Worm (Caenorhabditis elegans) whole organism, late embryonic: ENCODE results near the gene T01G6.1.

Experiments used
- C38D4.7 ChIP-seq: fragments of 200-800 bp; sonication (Bioruptor generic); optimal IDR thresholded peaks from 2 replicates; lab custom pipeline; 2018; ENCODE audit warnings: mild to moderate bottlenecking, missing genetic modification characterization, moderate library complexity, missing compliant biosample characterization
- F13H6.1 ChIP-seq: sonication (generic microtip); optimal IDR thresholded peaks from 2 replicates; lab custom pipeline; 2016; ENCODE audit warnings: missing genetic modification characterization, missing compliant biosample characterization
- K09A11.1 ChIP-seq: sonication (generic microtip); optimal IDR thresholded peaks from 2 replicates; lab custom pipeline; 2017; ENCODE audit warnings: antibody characterized with exemption, mild to moderate bottlenecking, missing genetic modification characterization, missing compliant biosample characterization; ENCODE audit not compliant: insufficient read depth
- Y22D7AL.16 ChIP-seq: sonication (generic microtip); optimal IDR thresholded peaks from 2 replicates; lab custom pipeline; 2016; ENCODE audit warnings: missing genetic modification characterization, missing compliant biosample characterization
- ama-1 ChIP-seq: fragments of 150-350 bp; optimal IDR thresholded peaks from 2 replicates; lab custom pipeline; 2014
- ceh-18 ChIP-seq: sonication (generic microtip); optimal IDR thresholded peaks from 2 replicates; lab custom pipeline; 2016; ENCODE audit warnings: missing genetic modification characterization, missing compliant biosample characterization
- ceh-2 ChIP-seq: sonication (generic microtip); optimal IDR thresholded peaks from 2 replicates; lab custom pipeline; 2016; ENCODE audit warnings: missing genotype, missing genetic modification characterization, missing compliant biosample characterization
- ceh-24 ChIP-seq: sonication (generic microtip); optimal IDR thresholded peaks from 2 replicates; lab custom pipeline; 2016; ENCODE audit warnings: mild to moderate bottlenecking, missing genetic modification characterization, missing compliant biosample characterization
- ceh-30 ChIP-seq: fragments of 150-350 bp; optimal IDR thresholded peaks from 2 replicates; lab custom pipeline; 2014; ENCODE audit warnings: missing biosample characterization, missing genetic modification characterization
- ceh-34 ChIP-seq: sonication (generic microtip); optimal IDR thresholded peaks from 2 replicates; lab custom pipeline; 2016; ENCODE audit warnings: mild to moderate bottlenecking, missing genetic modification characterization, missing compliant biosample characterization
- ceh-48 ChIP-seq: sonication (generic microtip); optimal IDR thresholded peaks from 2 replicates; lab custom pipeline; 2016; ENCODE audit warnings: missing genetic modification characterization, inconsistent platforms, missing compliant biosample characterization
- dve-1 ChIP-seq: sonication (generic microtip); optimal IDR thresholded peaks from 2 replicates; lab custom pipeline; 2017; ENCODE audit warnings: antibody characterized with exemption, mild to moderate bottlenecking, missing genetic modification characterization, missing compliant biosample characterization
- eyg-1 ChIP-seq: sonication (generic microtip); optimal IDR thresholded peaks from 2 replicates; lab custom pipeline; 2016; ENCODE audit warnings: missing genotype, missing genetic modification characterization, missing compliant biosample characterization
- fkh-10 ChIP-seq: fragments of 150-350 bp; optimal IDR thresholded peaks from 2 replicates; lab custom pipeline; 2014; ENCODE audit warnings: missing biosample characterization, missing genetic modification reagents, missing genetic modification characterization
- hlh-15 ChIP-seq: sonication (generic microtip); optimal IDR thresholded peaks from 2 replicates; lab custom pipeline; 2016; ENCODE audit warnings: missing genetic modification characterization, missing compliant biosample characterization
- hlh-30 ChIP-seq: sonication (generic microtip); optimal IDR thresholded peaks from 2 replicates; lab custom pipeline; 2017; ENCODE audit warnings: antibody characterized with exemption, missing genetic modification characterization, missing compliant biosample characterization; ENCODE audit not compliant: insufficient read depth
- hlh-8 ChIP-seq: sonication (generic microtip); optimal IDR thresholded peaks from 2 replicates; lab custom pipeline; 2016; ENCODE audit warnings: missing genotype, missing genetic modification characterization, missing compliant biosample characterization
- lim-6 ChIP-seq: sonication (generic microtip); optimal IDR thresholded peaks from 2 replicates; lab custom pipeline; 2016; ENCODE audit warnings: missing genetic modification characterization, missing compliant biosample characterization
- lin-11 ChIP-seq: fragments of 200-800 bp; sonication (Bioruptor generic); optimal IDR thresholded peaks from 2 replicates; lab custom pipeline; 2018; ENCODE audit warnings: mild to moderate bottlenecking, missing genetic modification characterization, missing compliant biosample characterization
- madf-2 ChIP-seq: sonication (generic microtip); optimal IDR thresholded peaks from 2 replicates; lab custom pipeline; 2017; ENCODE audit warnings: missing genetic modification characterization, missing compliant biosample characterization
- nhr-11 ChIP-seq: fragments of 150-350 bp; optimal IDR thresholded peaks from 2 replicates; lab custom pipeline; 2014; ENCODE audit warnings: missing biosample characterization, missing genetic modification characterization
- nhr-232 ChIP-seq: sonication (generic microtip); optimal IDR thresholded peaks from 2 replicates; lab custom pipeline; 2016; ENCODE audit warnings: missing genetic modification characterization, missing compliant biosample characterization
- npax-4 ChIP-seq: sonication (generic microtip); optimal IDR thresholded peaks from 2 replicates; lab custom pipeline; 2016; ENCODE audit warnings: missing genetic modification characterization, missing compliant biosample characterization
- odd-2 ChIP-seq: sonication (generic microtip); optimal IDR thresholded peaks from 2 replicates; lab custom pipeline; 2017; ENCODE audit warnings: antibody characterized with exemption, mild to moderate bottlenecking, missing genetic modification characterization, missing compliant biosample characterization
- pax-1 ChIP-seq: fragments of 150-350 bp; optimal IDR thresholded peaks from 2 replicates; lab custom pipeline; 2014; ENCODE audit warnings: missing biosample characterization, missing genetic modification characterization
- pha-2 ChIP-seq: sonication (generic microtip); optimal IDR thresholded peaks from 2 replicates; lab custom pipeline; 2017; ENCODE audit warnings: mild to moderate bottlenecking, missing genetic modification characterization, missing compliant biosample characterization
- pqm-1 ChIP-seq: sonication (generic microtip); optimal IDR thresholded peaks from 2 replicates; lab custom pipeline; 2016; ENCODE audit warnings: missing genetic modification characterization, missing compliant biosample characterization
- pros-1 ChIP-seq: fragments of 150-350 bp; optimal IDR thresholded peaks from 2 replicates; lab custom pipeline; 2014; ENCODE audit warnings: missing biosample characterization, missing genetic modification reagents, missing genetic modification characterization
- rnt-1 ChIP-seq: sonication (generic microtip); optimal IDR thresholded peaks from 2 replicates; lab custom pipeline; 2016; ENCODE audit warnings: missing genetic modification characterization, missing compliant biosample characterization
- sox-2 ChIP-seq: fragments of 200-800 bp; sonication (Bioruptor generic); IDR thresholded peaks from 2 replicates; pipeline ENCODE4 v1.3.6; 2022; ENCODE audit warnings: missing genetic modification reagents, missing genetic modification characterization, missing compliant biosample characterization
- syd-9 ChIP-seq: sonication (generic microtip); optimal IDR thresholded peaks from 2 replicates; lab custom pipeline; 2016; ENCODE audit warnings: mild to moderate bottlenecking, missing genetic modification characterization, moderate library complexity, missing compliant biosample characterization
- tbx-7 ChIP-seq: sonication (generic microtip); optimal IDR thresholded peaks from 2 replicates; lab custom pipeline; 2016; ENCODE audit warnings: missing genotype, missing genetic modification characterization, missing compliant biosample characterization
- unc-3 ChIP-seq, 2 experiments: fragments of 200-800 bp in 1 of 2; sonication (Bioruptor generic) in 1 of 2; sonication (generic microtip) in 1 of 2; conservative IDR thresholded peaks in 1 of 2; optimal IDR thresholded peaks in 1 of 2; 2 replicates each; pipeline versions ENCODE4 v1.3.6 to Lab custom; 2016 to 2022; ENCODE audit warnings: missing compliant biosample characterization in 2 of 2, missing genetic modification characterization in 2 of 2, missing genetic modification reagents in 1 of 2
- unc-86 ChIP-seq: sonication (generic microtip); optimal IDR thresholded peaks from 2 replicates; lab custom pipeline; 2016; ENCODE audit warnings: missing genetic modification characterization, missing compliant biosample characterization
- zip-5 ChIP-seq: sonication (generic microtip); optimal IDR thresholded peaks from 2 replicates; lab custom pipeline; 2016; ENCODE audit warnings: missing genetic modification characterization, missing compliant biosample characterization
- ztf-16 ChIP-seq: sonication (generic microtip); optimal IDR thresholded peaks from 2 replicates; lab custom pipeline; 2017; ENCODE audit warnings: missing genetic modification characterization, missing compliant biosample characterization

T01G6.1 gene

ce11 chrV:500535-500934, 3.0 kb downstream of the T01G6.1 start:
- TF ChIP-seq F13H6.1 (tag; lab: Kevin White, UChicago) (no peak), dve-1 (no peak), nhr-232 (tag; lab: Kevin White, UChicago) (no peak), ztf-16 (tag; lab: Kevin White, UChicago) (no peak), lin-11 (tag; lab: Kevin White, UChicago) (no peak), pqm-1 (tag; lab: Kevin White, UChicago) (no peak), odd-2 (tag; lab: Kevin White, UChicago) (no peak), eyg-1 (tag; lab: Kevin White, UChicago) (no peak), rnt-1 (no peak), tbx-7 (tag; lab: Kevin White, UChicago) (no peak), pros-1 (no peak)

DNA sequence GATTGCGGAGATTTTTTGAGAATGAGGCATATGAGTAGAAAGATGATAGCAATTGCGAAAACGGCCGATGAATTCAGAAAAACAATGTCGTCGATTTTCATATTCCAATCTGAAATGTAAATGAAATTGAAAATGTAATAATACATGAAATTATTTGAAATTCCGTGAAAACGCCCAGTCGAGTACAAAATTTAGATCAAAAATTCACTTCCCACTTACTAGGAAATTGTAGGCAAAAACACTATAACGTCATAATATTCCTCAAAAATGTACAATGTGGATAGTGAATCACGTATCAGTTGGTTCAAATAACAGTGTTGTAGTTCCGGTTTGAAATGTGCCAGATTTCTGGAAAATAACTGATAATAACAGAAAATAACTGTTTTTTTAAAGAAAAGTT, 3.7 kb downstream of the T01G6.1 start, which contains the start of gene str-256:
TSS of gene str-256 (minus strand) at position 101 of the 400 bp plus-strand sequence.
- TF ChIP-seq sox-2 (GFP tag; lab: Robert Waterston, UW): no peak
- TF ChIP-seq Y22D7AL.16 (tag; lab: Kevin White, UChicago): no peak
- no peak for TF ChIP-seq fkh-10 (GFP tag; lab: Kevin White, UChicago)
- no peak for TF ChIP-seq C38D4.7 (GFP tag; lab: Kevin White, UChicago)
- no peak for TF ChIP-seq hlh-8 (tag; lab: Kevin White, UChicago)
- TF ChIP-seq ama-1 (lab: Kevin White, UChicago): no peak
- TF ChIP-seq ceh-30: no peak
- TF ChIP-seq ceh-24: no peak
- TF ChIP-seq ceh-18 (tag; lab: Kevin White, UChicago): no peak

DNA sequence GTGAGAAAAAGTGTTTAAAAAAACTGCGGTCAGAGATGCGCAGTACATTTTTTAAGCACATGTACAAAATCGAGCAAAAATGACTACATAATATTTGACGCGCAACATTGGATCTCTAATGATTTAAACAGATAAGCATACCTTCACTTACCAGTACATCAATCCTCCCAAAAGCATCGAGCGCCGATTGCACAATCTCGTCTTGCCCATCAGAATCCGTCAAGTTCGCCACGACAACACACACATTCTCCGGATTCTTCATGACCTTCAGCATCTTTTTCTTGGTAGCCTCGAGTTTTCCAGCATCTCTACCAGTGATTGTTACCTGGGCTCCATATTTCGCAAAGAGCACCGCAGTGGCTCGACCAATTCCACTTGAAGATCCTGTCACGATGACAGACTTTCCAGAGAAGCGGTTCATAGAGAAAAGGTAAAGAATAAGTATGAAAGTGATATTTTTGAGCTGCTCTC, 5.3 kb downstream of the T01G6.1 start, which contains the start of gene T01G6.10:
TSS of gene T01G6.10 (minus strand) at position 421 of the 471 bp plus-strand sequence.
- TF ChIP-seq madf-2 (tag; lab: Kevin White, UChicago) (no peak), hlh-30 (tag; lab: Kevin White, UChicago) (no peak), sox-2 (GFP tag; lab: Robert Waterston, UW) (no peak), syd-9 (tag; lab: Kevin White, UChicago) (no peak), unc-86 (no peak), pha-2 (tag; lab: Kevin White, UChicago) (no peak), ceh-2 (tag; lab: Kevin White, UChicago) (no peak), zip-5 (tag; lab: Kevin White, UChicago) (no peak), odd-2 (tag; lab: Kevin White, UChicago) (no peak)
- TF ChIP-seq, all 69 proteins: peak for 0

DNA sequence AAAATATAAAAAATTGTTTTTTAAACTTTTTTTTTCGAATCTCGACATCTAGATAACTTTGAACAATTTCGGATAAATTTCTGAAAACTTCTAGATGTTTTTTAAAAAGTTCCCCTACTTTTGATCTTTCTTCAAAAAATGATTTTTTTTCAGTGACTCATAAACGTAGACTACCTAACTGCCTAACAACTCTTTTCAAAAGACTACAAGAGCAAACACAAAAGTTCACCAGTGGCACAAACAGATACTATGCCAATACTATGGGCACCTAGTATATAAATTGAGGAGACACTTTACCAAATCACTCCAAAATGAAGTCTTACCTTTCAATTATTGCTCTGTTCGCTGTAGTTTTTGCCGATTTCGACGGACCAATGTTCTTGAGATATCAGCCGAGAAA, 6.2 kb downstream of the T01G6.1 start, which contains the start of gene srlf-35:
TSS of gene srlf-35 (plus strand) at position 301 of the 400 bp plus-strand sequence.
- no peak for TF ChIP-seq pax-1 (tag; lab: Kevin White, UChicago)

ce11 chrV:505191-505590, 7.7 kb downstream of the T01G6.1 start, which contains the start of gene srlf-19:
srlf-19 (plus strand) TSS chrV:505491.
- TF ChIP-seq ceh-30: no peak
- no peak for TF ChIP-seq F13H6.1 (tag; lab: Kevin White, UChicago)
- TF ChIP-seq fkh-10 (GFP tag; lab: Kevin White, UChicago): no peak
- no peak for TF ChIP-seq ceh-48 (tag; lab: Kevin White, UChicago)
- TF ChIP-seq hlh-15 (tag; lab: Kevin White, UChicago): no peak
- TF ChIP-seq npax-4 (tag; lab: Kevin White, UChicago): no peak
- no peak for TF ChIP-seq ceh-34 (tag; lab: Kevin White, UChicago)
- no peak for TF ChIP-seq unc-3 (GFP tag; conservative IDR thresholded peaks at IDR 0.05; lab: Robert Waterston, UW)
- no peak for TF ChIP-seq unc-3 (tag; optimal IDR thresholded peaks at IDR 0.05; lab: Kevin White, UChicago)
- no peak for TF ChIP-seq nhr-11 (tag; lab: Kevin White, UChicago)
- no peak for TF ChIP-seq lim-6 (tag; lab: Kevin White, UChicago)
- no peak for TF ChIP-seq K09A11.1 (tag; lab: Kevin White, UChicago)
